Worm (Caenorhabditis elegans): Measurements from ENCODE around the gene fbxb-98.

ce11 chrII:1830182-1830682 lies 32.2 kb upstream of the fbxb-98 start, which contains the start of gene math-40:
- TF ChIP-seq nhr-25 (tag; optimal IDR thresholded peaks at IDR 0.05) (no peak), snpc-4 (tag; optimal IDR thresholded peaks at IDR 0.05) (no peak), nhr-11 (tag; optimal IDR thresholded peaks at IDR 0.05) (no peak), C34F6.9 (tag; optimal IDR thresholded peaks at IDR 0.05) (no peak)
